Worm (Caenorhabditis elegans) whole organism, young adult: ENCODE measurements around the gene F48C5.2.

Experiments
- B0019.2 ChIP-seq: fragments of 200-800 bp; sonication (Bioruptor generic); conservative IDR thresholded peaks from 2 replicates; pipeline ENCODE4 v1.3.6; 2022; ENCODE audit warnings: missing genetic modification reagents, missing genetic modification characterization, missing compliant biosample characterization
- B0035.1 ChIP-seq: sonication (generic microtip); optimal IDR thresholded peaks from 2 replicates; lab custom pipeline; 2016; ENCODE audit warnings: missing genetic modification characterization, mild to moderate bottlenecking, missing compliant biosample characterization, missing genotype, missing genetic modification reagents
- B0336.3 ChIP-seq: fragments of 200-800 bp; sonication (Bioruptor generic); IDR thresholded peaks from 2 replicates; pipeline ENCODE4 v1.3.6; 2022; ENCODE audit warnings: missing genetic modification characterization, missing compliant biosample characterization
- C17E4.6 ChIP-seq: fragments of 200-800 bp; sonication (Bioruptor generic); IDR thresholded peaks from 2 replicates; pipeline ENCODE4 v1.3.6; 2022; ENCODE audit warnings: missing genetic modification reagents, missing genetic modification characterization, missing compliant biosample characterization
- F10E7.11 ChIP-seq: sonication (generic microtip); optimal IDR thresholded peaks from 2 replicates; lab custom pipeline; 2017; ENCODE audit warnings: mild to moderate bottlenecking, missing genetic modification characterization, moderate library complexity, missing compliant biosample characterization
- F22D6.2 ChIP-seq: sonication (generic microtip); optimal IDR thresholded peaks from 2 replicates; lab custom pipeline; 2016; ENCODE audit warnings: mild to moderate bottlenecking, missing genetic modification characterization, missing compliant biosample characterization
- F23B12.7 ChIP-seq: sonication (generic microtip); optimal IDR thresholded peaks from 2 replicates; lab custom pipeline; 2017; ENCODE audit warnings: missing genetic modification characterization, mild to moderate bottlenecking, missing compliant biosample characterization, antibody characterized with exemption, moderate library complexity; ENCODE audit not compliant: insufficient read depth
- F33H1.4 ChIP-seq: fragments of 200-800 bp; sonication (Bioruptor generic); IDR thresholded peaks from 2 replicates; pipeline ENCODE4 v1.3.6; 2022; ENCODE audit warnings: missing genetic modification reagents, missing genetic modification characterization, missing compliant biosample characterization
- F39B2.1 ChIP-seq: fragments of 200-800 bp; sonication (Bioruptor generic); IDR thresholded peaks from 2 replicates; pipeline ENCODE4 v1.3.6; 2022; ENCODE audit warnings: missing genetic modification reagents, missing genetic modification characterization, missing compliant biosample characterization
- F52B5.7 ChIP-seq: sonication (generic microtip); optimal IDR thresholded peaks from 2 replicates; lab custom pipeline; 2016; ENCODE audit warnings: mild to moderate bottlenecking, missing genetic modification characterization, missing compliant biosample characterization
- F55B11.4 ChIP-seq: sonication (generic microtip); optimal IDR thresholded peaks from 2 replicates; lab custom pipeline; 2016; ENCODE audit warnings: missing compliant biosample characterization, missing genetic modification characterization, borderline replicate concordance; ENCODE audit not compliant: insufficient read depth
- T26A5.8 ChIP-seq: sonication (generic microtip); optimal IDR thresholded peaks from 2 replicates; lab custom pipeline; 2016; ENCODE audit warnings: missing genetic modification characterization, missing compliant biosample characterization
- Y53F4B.3 ChIP-seq: fragments of 200-800 bp; sonication (Bioruptor generic); IDR thresholded peaks from 2 replicates; pipeline ENCODE4 v1.3.6; 2022; ENCODE audit warnings: missing genetic modification reagents, missing genetic modification characterization, missing compliant biosample characterization
- Y56A3A.18 ChIP-seq: fragments of 200-800 bp; sonication (Bioruptor generic); IDR thresholded peaks from 2 replicates; pipeline ENCODE4 v1.3.6; 2022; ENCODE audit warnings: missing genetic modification reagents, missing genetic modification characterization, missing compliant biosample characterization
- Y67H2A.10 ChIP-seq: fragments of 200-800 bp; sonication (Bioruptor generic); conservative IDR thresholded peaks from 2 replicates; pipeline ENCODE4 v1.3.6; 2022; ENCODE audit warnings: missing genetic modification reagents, missing genetic modification characterization, missing compliant biosample characterization
- attf-5 ChIP-seq: fragments of 200-800 bp; sonication (Bioruptor generic); optimal IDR thresholded peaks from 2 replicates; lab custom pipeline; 2018; ENCODE audit warnings: mild to moderate bottlenecking, missing genetic modification characterization, missing compliant biosample characterization
- attf-6 ChIP-seq: fragments of 200-800 bp; sonication (Bioruptor generic); IDR thresholded peaks from 2 replicates; pipeline ENCODE4 v1.3.6; 2022; ENCODE audit warnings: missing genetic modification reagents, missing genetic modification characterization, missing compliant biosample characterization
- bed-2 ChIP-seq: fragments of 200-800 bp; sonication (Bioruptor generic); IDR thresholded peaks from 2 replicates; pipeline ENCODE4 v1.3.6; 2022; ENCODE audit warnings: missing genetic modification reagents, missing genetic modification characterization, missing compliant biosample characterization
- cebp-1 ChIP-seq, 2 experiments: fragments of 200-800 bp in 1 of 2; sonication (Bioruptor generic) in 1 of 2; sonication (generic microtip) in 1 of 2; IDR thresholded peaks in 1 of 2; optimal IDR thresholded peaks in 1 of 2; 2 replicates each; pipeline versions ENCODE4 v1.3.6 to Lab custom; 2017 to 2022; ENCODE audit warnings: missing compliant biosample characterization in 2 of 2, missing genetic modification characterization in 2 of 2, mild to moderate bottlenecking in 1 of 2, missing genetic modification reagents in 1 of 2, moderate library complexity in 1 of 2
- chd-7 ChIP-seq: sonication (generic microtip); optimal IDR thresholded peaks from 2 replicates; lab custom pipeline; 2016; ENCODE audit warnings: mild to moderate bottlenecking, missing genetic modification characterization, moderate library complexity, missing compliant biosample characterization
- die-1 ChIP-seq: sonication (generic microtip); optimal IDR thresholded peaks from 2 replicates; lab custom pipeline; 2016; ENCODE audit warnings: missing genotype, mild to moderate bottlenecking, missing genetic modification characterization, missing compliant biosample characterization
- egl-44 ChIP-seq: fragments of 200-800 bp; sonication (Bioruptor generic); IDR thresholded peaks from 2 replicates; pipeline ENCODE4 v1.3.6; 2022; ENCODE audit warnings: missing genetic modification reagents, missing genetic modification characterization, missing compliant biosample characterization
- egrh-3 ChIP-seq: fragments of 200-800 bp; sonication (Bioruptor generic); IDR thresholded peaks from 2 replicates; pipeline ENCODE4 v1.3.6; 2022; ENCODE audit warnings: missing genetic modification reagents, missing genetic modification characterization, missing compliant biosample characterization
- ekl-4 ChIP-seq: fragments of 200-800 bp; sonication (Bioruptor generic); IDR thresholded peaks from 2 replicates; pipeline ENCODE4 v1.3.6; 2022; ENCODE audit warnings: missing genetic modification reagents, missing genetic modification characterization, missing compliant biosample characterization
- ets-4 ChIP-seq: fragments of 200-800 bp; sonication (Bioruptor generic); optimal IDR thresholded peaks from 2 replicates; lab custom pipeline; 2018; ENCODE audit warnings: mild to moderate bottlenecking, missing genetic modification characterization, missing compliant biosample characterization
- gei-17 ChIP-seq: fragments of 200-800 bp; sonication (Bioruptor generic); optimal IDR thresholded peaks from 2 replicates; lab custom pipeline; 2018; ENCODE audit warnings: mild to moderate bottlenecking, missing genetic modification characterization, missing compliant biosample characterization
- hmg-1.2 ChIP-seq: fragments of 200-800 bp; sonication (Bioruptor generic); IDR thresholded peaks from 2 replicates; pipeline ENCODE4 v1.3.6; 2022; ENCODE audit warnings: missing genetic modification reagents, missing genetic modification characterization, missing compliant biosample characterization
- hsf-1 ChIP-seq: fragments of 200-800 bp; sonication (Bioruptor generic); IDR thresholded peaks from 2 replicates; pipeline ENCODE4 v1.3.6; 2022; ENCODE audit warnings: missing genetic modification reagents, missing genetic modification characterization, missing compliant biosample characterization
- let-607 ChIP-seq, 2 experiments: fragments of 200-800 bp in 1 of 2; sonication (Bioruptor generic) in 1 of 2; sonication (generic microtip) in 1 of 2; optimal IDR thresholded peaks; 2 replicates each; lab custom pipeline; 2016 to 2018; ENCODE audit warnings: mild to moderate bottlenecking in 2 of 2, missing compliant biosample characterization in 2 of 2, missing genetic modification characterization in 2 of 2, moderate library complexity in 2 of 2, missing genotype in 1 of 2
- lsl-1 ChIP-seq: fragments of 200-800 bp; sonication (Bioruptor generic); optimal IDR thresholded peaks from 2 replicates; lab custom pipeline; 2018; ENCODE audit warnings: mild to moderate bottlenecking, missing genetic modification characterization, moderate library complexity, missing compliant biosample characterization
- lsy-27 ChIP-seq: sonication (generic microtip); optimal IDR thresholded peaks from 2 replicates; lab custom pipeline; 2017; ENCODE audit warnings: missing genetic modification characterization, mild to moderate bottlenecking, missing compliant biosample characterization, antibody characterized with exemption, missing genotype, borderline replicate concordance; ENCODE audit not compliant: insufficient read depth
- madf-6 ChIP-seq: fragments of 200-800 bp; sonication (Bioruptor generic); IDR thresholded peaks from 2 replicates; pipeline ENCODE4 v1.3.6; 2022; ENCODE audit warnings: missing genetic modification reagents, missing genetic modification characterization, missing compliant biosample characterization
- mcd-1 ChIP-seq: fragments of 200-800 bp; sonication (Bioruptor generic); IDR thresholded peaks from 2 replicates; pipeline ENCODE4 v1.3.6; 2022; ENCODE audit warnings: missing genetic modification reagents, missing genetic modification characterization, missing compliant biosample characterization
- mes-4 ChIP-seq: sonication (generic microtip); optimal IDR thresholded peaks from 2 replicates; lab custom pipeline; 2016; ENCODE audit warnings: missing genotype, missing genetic modification characterization, missing compliant biosample characterization
- mxl-1 ChIP-seq: sonication (generic microtip); optimal IDR thresholded peaks from 2 replicates; lab custom pipeline; 2016; ENCODE audit warnings: missing genetic modification characterization, missing compliant biosample characterization
- nfya-2 ChIP-seq: fragments of 200-800 bp; sonication (Bioruptor generic); IDR thresholded peaks from 2 replicates; pipeline ENCODE4 v1.3.6; 2022; ENCODE audit warnings: missing genetic modification reagents, missing genetic modification characterization, missing compliant biosample characterization
- nhr-27 ChIP-seq: fragments of 200-800 bp; sonication (Bioruptor generic); optimal IDR thresholded peaks from 2 replicates; lab custom pipeline; 2018; ENCODE audit warnings: mild to moderate bottlenecking, missing genetic modification characterization, moderate library complexity, missing compliant biosample characterization
- pbrm-1 ChIP-seq: fragments of 200-800 bp; sonication (Bioruptor generic); IDR thresholded peaks from 2 replicates; pipeline ENCODE4 v1.3.6; 2022; ENCODE audit warnings: missing genetic modification reagents, missing genetic modification characterization, missing compliant biosample characterization
- somi-1 ChIP-seq: fragments of 200-800 bp; sonication (Bioruptor generic); optimal IDR thresholded peaks from 2 replicates; lab custom pipeline; 2018; ENCODE audit warnings: mild to moderate bottlenecking, missing genetic modification characterization, missing compliant biosample characterization
- unc-130 ChIP-seq: sonication (generic microtip); optimal IDR thresholded peaks from 2 replicates; lab custom pipeline; 2016; ENCODE audit warnings: missing genetic modification reagents, missing genetic modification characterization, missing compliant biosample characterization
- ztf-28 ChIP-seq: fragments of 200-800 bp; sonication (Bioruptor generic); IDR thresholded peaks from 2 replicates; pipeline ENCODE4 v1.3.6; 2022; ENCODE audit warnings: missing genetic modification reagents, missing genetic modification characterization, missing compliant biosample characterization
- ztf-3 ChIP-seq: fragments of 200-800 bp; sonication (Bioruptor generic); optimal IDR thresholded peaks from 2 replicates; lab custom pipeline; 2018; ENCODE audit warnings: mild to moderate bottlenecking, missing genetic modification characterization, missing compliant biosample characterization
- ztf-6 ChIP-seq: fragments of 200-800 bp; sonication (Bioruptor generic); IDR thresholded peaks from 2 replicates; pipeline ENCODE4 v1.3.6; 2022; ENCODE audit warnings: missing genetic modification reagents, missing genetic modification characterization, missing compliant biosample characterization

The F48C5.2 gene

DNA sequence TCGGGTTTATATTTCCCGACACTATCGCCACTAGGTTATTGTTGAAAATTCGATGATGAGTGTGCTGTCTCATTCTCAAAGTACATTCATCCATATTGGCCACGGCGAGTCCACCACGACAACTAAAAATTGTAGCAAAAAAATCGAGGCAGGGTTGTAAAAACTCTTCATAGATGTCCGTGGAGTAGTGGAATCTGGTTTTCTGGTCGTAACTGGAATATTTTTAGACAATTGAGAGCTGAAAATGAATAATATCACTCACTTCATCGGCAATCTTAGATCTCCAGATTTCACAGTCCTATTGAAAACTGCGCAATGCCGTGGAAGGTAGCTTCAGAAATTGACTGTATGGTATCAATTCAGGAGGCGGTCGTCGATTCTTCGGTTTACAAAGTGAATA lies 18.6 kb downstream of the F48C5.2 start:
- TF ChIP-seq F22D6.2 (tag; lab: Kevin White, UChicago) = no peak
- no peak for TF ChIP-seq hmg-1.2 (GFP tag; lab: Robert Waterston, UW)
- TF ChIP-seq B0035.1 (tag; lab: Kevin White, UChicago) = no peak
- no peak for TF ChIP-seq B0019.2 (GFP tag; lab: Robert Waterston, UW)
- TF ChIP-seq unc-130 (GFP tag; lab: Kevin White, UChicago) = no peak
- TF ChIP-seq ztf-28 (GFP tag; lab: Robert Waterston, UW) = no peak
- TF ChIP-seq gei-17 = no peak
- no peak for TF ChIP-seq egl-44
- TF ChIP-seq attf-6 (GFP tag; lab: Robert Waterston, UW) = no peak
- TF ChIP-seq B0336.3 (GFP tag; lab: Robert Waterston, UW) = no peak
- no peak for TF ChIP-seq T26A5.8 (tag; lab: Kevin White, UChicago)
- TF ChIP-seq ztf-3 (GFP tag; lab: Kevin White, UChicago) = no peak
- TF ChIP-seq F52B5.7 (tag; lab: Kevin White, UChicago) = no peak

DNA sequence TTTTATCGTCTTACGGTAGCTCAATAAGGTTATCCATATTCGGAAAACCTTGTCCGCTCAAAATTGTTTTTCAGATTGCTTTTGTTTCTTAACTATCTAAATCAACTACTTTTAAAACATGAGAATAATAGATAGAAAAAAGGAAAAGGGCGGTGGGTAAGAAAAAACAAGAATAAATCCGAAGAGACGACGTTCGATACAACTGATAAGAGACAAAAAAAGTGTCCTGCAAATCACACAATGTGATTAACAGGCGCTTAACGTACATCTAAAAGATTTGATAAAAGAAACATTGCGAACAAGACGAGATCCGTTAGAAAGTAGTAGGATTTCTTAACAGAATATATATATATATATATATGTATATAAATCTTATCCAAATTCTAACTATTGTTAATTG lies 20.6 kb downstream of the F48C5.2 start, which contains the start of gene hum-4:
hum-4 (minus strand) TSS at position 101 of the 400 bp plus-strand sequence.
- TF ChIP-seq attf-5 (GFP tag; lab: Kevin White, UChicago) (no peak), F55B11.4 (no peak), mxl-1 (tag; lab: Kevin White, UChicago) (no peak), somi-1 (GFP tag; lab: Kevin White, UChicago) (no peak), let-607 (tag; optimal IDR thresholded peaks at IDR 0.05; lab: Kevin White, UChicago) (no peak), hsf-1 (GFP tag; lab: Robert Waterston, UW) (no peak), nfya-2 (GFP tag; lab: Robert Waterston, UW) (no peak), cebp-1 (GFP tag; IDR thresholded peaks at IDR 0.05; lab: Robert Waterston, UW) (no peak), cebp-1 (tag; optimal IDR thresholded peaks at IDR 0.05; lab: Kevin White, UChicago) (no peak), nhr-27 (tag; lab: Kevin White, UChicago) (no peak), bed-2 (no peak)
- TF ChIP-seq, all 124 proteins: peak for 0

DNA sequence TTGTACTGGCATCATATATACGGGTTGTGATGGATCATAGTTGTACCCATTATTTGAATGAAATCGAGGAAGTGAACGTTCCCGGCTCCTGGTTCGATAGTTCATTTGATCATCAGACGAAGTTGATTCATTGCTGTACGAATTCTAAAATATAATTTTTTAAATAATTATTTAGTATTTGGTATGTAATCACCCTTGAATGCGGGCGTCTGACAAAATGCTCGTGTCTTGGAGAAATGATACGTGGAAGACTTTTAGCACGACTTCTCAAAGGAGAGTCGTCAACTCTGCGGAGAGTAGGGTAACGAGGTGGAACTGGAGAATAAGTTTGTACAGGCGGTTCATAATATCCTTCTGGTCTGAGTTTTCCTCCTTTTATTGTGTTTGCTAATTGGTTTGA lies 26.6 kb downstream of the F48C5.2 start:
- no peak for TF ChIP-seq ztf-6 (GFP tag; lab: Robert Waterston, UW)
- no peak for TF ChIP-seq F10E7.11 (tag; lab: Kevin White, UChicago)
- TF ChIP-seq ekl-4 (GFP tag; lab: Robert Waterston, UW) = no peak
- no peak for TF ChIP-seq chd-7
- TF ChIP-seq Y56A3A.18 (GFP tag; lab: Robert Waterston, UW) = no peak
- TF ChIP-seq F33H1.4 = no peak
- TF ChIP-seq lsl-1 = no peak
- no peak for TF ChIP-seq F39B2.1 (GFP tag; lab: Robert Waterston, UW)
- no peak for TF ChIP-seq Y53F4B.3
- TF ChIP-seq madf-6 (GFP tag; lab: Robert Waterston, UW) = no peak
- no peak for TF ChIP-seq egrh-3
- no peak for TF ChIP-seq pbrm-1 (GFP tag; lab: Robert Waterston, UW)
- no peak for TF ChIP-seq C17E4.6 (GFP tag; lab: Robert Waterston, UW)
- TF ChIP-seq lsy-27 (tag; lab: Kevin White, UChicago) = no peak
- no peak for TF ChIP-seq F23B12.7 (tag; lab: Kevin White, UChicago)
- no peak for TF ChIP-seq die-1
- TF ChIP-seq mes-4 (tag; lab: Kevin White, UChicago) = no peak
- TF ChIP-seq mcd-1 = no peak
- TF ChIP-seq Y67H2A.10 (GFP tag; lab: Robert Waterston, UW) = no peak
- TF ChIP-seq ets-4 (GFP tag; lab: Kevin White, UChicago) = no peak
- TF ChIP-seq, all 124 proteins: peak for 0
